Fruit fly (Drosophila melanogaster) whole organism, prepupa: ENCODE data around the gene CycE.

Experiments
- CG10669 ChIP-seq: fragments of 200-800 bp; sonication (Bioruptor generic); optimal IDR thresholded peaks from 3 replicates; lab custom pipeline; 2018; ENCODE audit warnings: missing biosample characterization, mild to moderate bottlenecking, missing genetic modification characterization, moderate library complexity
- CG7368 ChIP-seq: fragments of 200-800 bp; sonication (Bioruptor generic); optimal IDR thresholded peaks from 3 replicates; lab custom pipeline; 2016; ENCODE audit warnings: missing biosample characterization, missing genetic modification characterization
- Ets96B ChIP-seq: fragments of 200-800 bp; optimal IDR thresholded peaks from 2 replicates; lab custom pipeline; 2019; ENCODE audit warnings: missing biosample characterization, mild to moderate bottlenecking, missing genetic modification characterization, moderate library complexity
- Hr38 ChIP-seq: sonication (Bioruptor generic); optimal IDR thresholded peaks from 2 replicates; lab custom pipeline; 2016; ENCODE audit warnings: missing biosample characterization, missing genetic modification characterization
- OdsH ChIP-seq: fragments of 200-800 bp; sonication (Bioruptor generic); optimal IDR thresholded peaks from 3 replicates; lab custom pipeline; 2016; ENCODE audit warnings: missing biosample characterization, missing genetic modification characterization
- Sox102F ChIP-seq: fragments of 200-800 bp; sonication (Bioruptor generic); optimal IDR thresholded peaks from 2 replicates; lab custom pipeline; 2016; ENCODE audit warnings: missing biosample characterization, mild to moderate bottlenecking, missing genetic modification characterization
- pdm3 ChIP-seq: fragments of 200-800 bp; sonication (Bioruptor generic); optimal IDR thresholded peaks from 3 replicates; lab custom pipeline; 2016; ENCODE audit warnings: missing biosample characterization, missing genetic modification characterization
- vri ChIP-seq: fragments of 200-800 bp; sonication (Bioruptor generic); optimal IDR thresholded peaks from 3 replicates; lab custom pipeline; 2016; ENCODE audit warnings: missing biosample characterization, mild to moderate bottlenecking, missing genetic modification characterization

DNA sequence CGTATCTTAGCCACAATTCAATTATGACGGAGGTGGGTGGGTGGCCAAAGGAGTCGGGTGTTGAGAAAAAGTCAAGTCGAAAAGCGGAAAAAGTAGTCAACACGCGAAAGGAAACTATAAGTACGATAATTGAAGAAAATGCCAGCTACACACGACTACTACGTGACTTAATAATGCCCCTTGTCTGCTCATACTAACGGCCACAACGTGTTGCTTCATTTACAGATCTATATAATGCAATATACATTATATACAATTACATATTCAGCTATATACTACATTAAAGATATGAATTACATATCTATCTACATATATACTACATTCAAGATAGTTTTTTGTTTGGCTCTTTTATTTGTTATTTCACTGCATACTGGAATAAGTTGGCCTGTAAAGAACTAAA is 25.1 kb upstream of the CycE start, which contains the start of gene CG31826:
- no peak for TF ChIP-seq Hr38 (GFP tag; lab: Kevin White, UChicago)
- no peak for TF ChIP-seq OdsH (GFP tag; lab: Kevin White, UChicago)
- TF ChIP-seq Sox102F (GFP tag; lab: Kevin White, UChicago), result no peak
- no peak for TF ChIP-seq CG10669
- TF ChIP-seq pdm3, result no peak
- no peak for TF ChIP-seq vri (GFP tag; lab: Kevin White, UChicago)
- TF ChIP-seq Ets96B (tag; lab: Kevin White, UChicago), result no peak
- TF ChIP-seq CG7368 (GFP tag; lab: Kevin White, UChicago), result no peak
